Fruit fly (Drosophila melanogaster) S2 (cell line): ENCODE data around the gene Sse.

Experiments
- CG8478 ChIP-seq: fragments of >200 bp; optimal IDR thresholded peaks from 2 replicates; lab custom pipeline; 2018
- CTCF ChIP-seq, 2 experiments: fragments of >200 bp; optimal IDR thresholded peaks; 2 replicates each; lab custom pipeline; 2018

- no peak for TF ChIP-seq CG8478 (lab: Kevin White, UChicago)
- no peak for TF ChIP-seq CTCF (optimal IDR thresholded peaks at IDR 0.05; lab: Kevin White, UChicago)
Observed at dm6 chr3L:5664719-5664973, 2.6 kb upstream of the Sse start.
